Fruit fly (Drosophila melanogaster) whole organism, embryonic: ENCODE results near the gene Mrm2.

ENCODE experiments used
- Bgb ChIP-seq: fragments of 200-800 bp; sonication (Bioruptor generic); IDR thresholded peaks from 2 replicates; pipeline ENCODE4 v1.3.6; 2022; ENCODE audit warnings: missing biosample characterization, missing genetic modification characterization; ENCODE audit not compliant: partially characterized antibody
- CG10209 ChIP-seq: fragments of 200-800 bp; sonication (Bioruptor generic); optimal IDR thresholded peaks from 3 replicates; lab custom pipeline; 2017; ENCODE audit warnings: missing biosample characterization, mild to moderate bottlenecking, missing genetic modification characterization, missing genetic modification reagents
- CG10431 ChIP-seq: fragments of 200-800 bp; sonication (Bioruptor generic); optimal IDR thresholded peaks from 3 replicates; lab custom pipeline; 2018; ENCODE audit warnings: missing biosample characterization, mild to moderate bottlenecking, missing genetic modification characterization
- CG11504 ChIP-seq: fragments of 200-800 bp; sonication (Bioruptor generic); optimal IDR thresholded peaks from 3 replicates; lab custom pipeline; 2019; ENCODE audit warnings: missing biosample characterization, mild to moderate bottlenecking, missing genetic modification characterization, moderate library complexity
- CG12659 ChIP-seq: fragments of 200-800 bp; sonication (Bioruptor generic); optimal IDR thresholded peaks from 3 replicates; lab custom pipeline; 2017; ENCODE audit warnings: mild to moderate bottlenecking, missing biosample characterization, missing genetic modification reagents, missing genetic modification characterization
- CG12744 ChIP-seq: fragments of 200-800 bp; sonication (Bioruptor generic); optimal IDR thresholded peaks from 2 replicates; lab custom pipeline; 2016; ENCODE audit warnings: missing biosample characterization, missing genetic modification characterization
- CG14710 ChIP-seq: fragments of 200-800 bp; sonication (Bioruptor generic); optimal IDR thresholded peaks from 3 replicates; lab custom pipeline; 2019; ENCODE audit warnings: missing biosample characterization, mild to moderate bottlenecking, missing genetic modification characterization, moderate library complexity
- CG15073 ChIP-seq: fragments of 200-800 bp; sonication (Bioruptor generic); optimal IDR thresholded peaks from 2 replicates; lab custom pipeline; 2016; ENCODE audit warnings: missing biosample characterization, missing genetic modification characterization
- CG1529 ChIP-seq: fragments of 200-800 bp; sonication (Bioruptor generic); optimal IDR thresholded peaks from 3 replicates; lab custom pipeline; 2018; ENCODE audit warnings: missing biosample characterization, missing genetic modification characterization
- CG15514 ChIP-seq: fragments of 200-800 bp; sonication (Bioruptor generic); optimal IDR thresholded peaks from 3 replicates; lab custom pipeline; 2017; ENCODE audit warnings: missing biosample characterization, missing genetic modification characterization, mild to moderate bottlenecking, moderate library complexity, missing genetic modification reagents
- CG17328 ChIP-seq: fragments of 200-800 bp; sonication (Bioruptor generic); IDR thresholded peaks from 2 replicates; pipeline ENCODE4 v1.3.6; 2022; ENCODE audit warnings: missing biosample characterization, missing genetic modification characterization
- CG17912 ChIP-seq: fragments of 200-800 bp; sonication (Bioruptor generic); optimal IDR thresholded peaks from 2 replicates; lab custom pipeline; 2018; ENCODE audit warnings: missing biosample characterization, mild to moderate bottlenecking, missing genetic modification characterization
- CG18619 ChIP-seq: fragments of 200-800 bp; sonication (Bioruptor generic); optimal IDR thresholded peaks from 3 replicates; lab custom pipeline; 2017; ENCODE audit warnings: missing biosample characterization, mild to moderate bottlenecking, missing genetic modification characterization
- CG2199 ChIP-seq: fragments of 200-800 bp; sonication (Bioruptor generic); IDR thresholded peaks from 3 replicates; pipeline ENCODE4 v1.3.6; 2022; ENCODE audit warnings: missing biosample characterization, missing genetic modification characterization
- CG2678 ChIP-seq: fragments of 200-800 bp; sonication (Bioruptor generic); optimal IDR thresholded peaks from 3 replicates; lab custom pipeline; 2019; ENCODE audit warnings: missing biosample characterization, mild to moderate bottlenecking, missing genetic modification characterization, moderate library complexity
- CG30020 ChIP-seq: fragments of 200-800 bp; optimal IDR thresholded peaks from 2 replicates; lab custom pipeline; 2019; ENCODE audit warnings: missing biosample characterization, mild to moderate bottlenecking, missing genetic modification characterization, moderate library complexity
- CG3065 ChIP-seq: fragments of 200-800 bp; sonication (Bioruptor generic); optimal IDR thresholded peaks from 2 replicates; lab custom pipeline; 2016; ENCODE audit warnings: missing biosample characterization, missing genetic modification characterization
- CG4424 ChIP-seq: fragments of 200-800 bp; sonication (Bioruptor generic); optimal IDR thresholded peaks from 3 replicates; lab custom pipeline; 2016; ENCODE audit warnings: missing biosample characterization, missing genetic modification characterization
- CG6254 ChIP-seq: fragments of 200-800 bp; sonication (Bioruptor generic); optimal IDR thresholded peaks from 3 replicates; lab custom pipeline; 2017; ENCODE audit warnings: mild to moderate bottlenecking, missing biosample characterization, missing genetic modification reagents, missing genetic modification characterization
- CG7987 ChIP-seq: fragments of 200-800 bp; sonication (Bioruptor generic); optimal IDR thresholded peaks from 2 replicates; lab custom pipeline; 2018; ENCODE audit warnings: missing biosample characterization, mild to moderate bottlenecking, missing genetic modification characterization, moderate library complexity
- CG9609 ChIP-seq: fragments of 200-800 bp; sonication (Bioruptor generic); optimal IDR thresholded peaks from 3 replicates; lab custom pipeline; 2016; ENCODE audit warnings: missing biosample characterization, missing genetic modification characterization
- Chrac-16 ChIP-seq: fragments of 200-800 bp; sonication (Bioruptor generic); optimal IDR thresholded peaks from 3 replicates; lab custom pipeline; 2016; ENCODE audit warnings: missing biosample characterization, missing genetic modification characterization
- D19A ChIP-seq: fragments of 200-800 bp; optimal IDR thresholded peaks from 3 replicates; lab custom pipeline; 2019; ENCODE audit warnings: missing biosample characterization, mild to moderate bottlenecking, missing genetic modification characterization, moderate library complexity
- Drgx ChIP-seq: fragments of 200-800 bp; sonication (Bioruptor generic); IDR thresholded peaks from 2 replicates; pipeline ENCODE4 v1.3.6; 2022; ENCODE audit warnings: missing biosample characterization, missing genetic modification characterization
- Eip74EF ChIP-seq, 2 experiments: fragments of 200-800 bp in 1 of 2; fragments of >200 bp in 1 of 2; sonication (Bioruptor generic) in 1 of 2; optimal IDR thresholded peaks; 2 replicates each; lab custom pipeline; 2017 to 2019; ENCODE audit warnings: missing biosample characterization in 2 of 2, missing genetic modification characterization in 2 of 2, mild to moderate bottlenecking in 1 of 2, moderate library complexity in 1 of 2
- Ets65A ChIP-seq: fragments of 200-800 bp; sonication (Bioruptor generic); peaks from one replicate; lab custom pipeline; 2016; ENCODE audit warnings: missing biosample characterization, missing genetic modification characterization
- Hmx ChIP-seq: fragments of 200-800 bp; sonication (Bioruptor generic); optimal IDR thresholded peaks from 2 replicates; lab custom pipeline; 2016; ENCODE audit warnings: missing biosample characterization, missing genetic modification characterization
- Ptx1 ChIP-seq: fragments of 200-800 bp; sonication (Bioruptor generic); IDR thresholded peaks from 2 replicates; pipeline ENCODE4 v1.3.6; 2022; ENCODE audit warnings: missing biosample characterization, missing genetic modification characterization
- Sin3A ChIP-seq: fragments of >200 bp; optimal IDR thresholded peaks from 2 replicates; lab custom pipeline; 2018
- bbx ChIP-seq: fragments of 200-800 bp; sonication (Bioruptor generic); IDR thresholded peaks from 2 replicates; pipeline ENCODE4 v1.3.6; 2022; ENCODE audit warnings: missing biosample characterization, missing genetic modification characterization; ENCODE audit not compliant: partially characterized antibody
- chif ChIP-seq, 2 experiments: fragments of 200-800 bp; sonication (Bioruptor generic); optimal IDR thresholded peaks; 3 replicates each; lab custom pipeline; 2016; ENCODE audit warnings: missing biosample characterization in 2 of 2, missing genetic modification characterization in 2 of 2
- dmrt11E ChIP-seq: fragments of 200-800 bp; sonication (Bioruptor generic); optimal IDR thresholded peaks from 3 replicates; lab custom pipeline; 2018; ENCODE audit warnings: missing biosample characterization, mild to moderate bottlenecking, missing genetic modification characterization, moderate library complexity
- gce ChIP-seq: fragments of 200-800 bp; sonication (Bioruptor generic); IDR thresholded peaks from 3 replicates; pipeline ENCODE4 v1.3.6; 2022; ENCODE audit warnings: missing biosample characterization, missing genetic modification characterization
- gcm ChIP-seq: fragments of 200-800 bp; sonication (Bioruptor generic); optimal IDR thresholded peaks from 2 replicates; lab custom pipeline; 2019; ENCODE audit warnings: missing biosample characterization, mild to moderate bottlenecking, missing genetic modification characterization, moderate library complexity
- kay ChIP-seq: fragments of 200-800 bp; sonication (Bioruptor generic); optimal IDR thresholded peaks from 2 replicates; lab custom pipeline; 2016; ENCODE audit warnings: missing biosample characterization, missing genetic modification characterization
- ken ChIP-seq: fragments of 200-800 bp; sonication (Bioruptor generic); IDR thresholded peaks from 3 replicates; pipeline ENCODE4 v1.3.6; 2022; ENCODE audit warnings: missing biosample characterization, missing genetic modification characterization
- maf-S ChIP-seq: fragments of 200-800 bp; sonication (Bioruptor generic); optimal IDR thresholded peaks from 2 replicates; lab custom pipeline; 2016; ENCODE audit warnings: missing biosample characterization, missing genetic modification characterization
- rib ChIP-seq: fragments of 200-800 bp; sonication (Bioruptor generic); IDR thresholded peaks from 2 replicates; pipeline ENCODE4 v1.3.6; 2022; ENCODE audit warnings: missing biosample characterization, missing genetic modification characterization
- run ChIP-seq: fragments of 200-800 bp; sonication (Bioruptor generic); optimal IDR thresholded peaks from 3 replicates; lab custom pipeline; 2018; ENCODE audit warnings: missing biosample characterization, mild to moderate bottlenecking, missing genetic modification characterization
- schlank ChIP-seq: fragments of 200-800 bp; sonication (Bioruptor generic); optimal IDR thresholded peaks from 2 replicates; lab custom pipeline; 2018; ENCODE audit warnings: missing biosample characterization, mild to moderate bottlenecking, missing genetic modification characterization
- shn ChIP-seq: fragments of 200-800 bp; sonication (Bioruptor generic); optimal IDR thresholded peaks from 3 replicates; lab custom pipeline; 2016; ENCODE audit warnings: missing biosample characterization, missing genetic modification characterization
- sima ChIP-seq: fragments of 200-800 bp; sonication (Bioruptor generic); optimal IDR thresholded peaks from 2 replicates; lab custom pipeline; 2016; ENCODE audit warnings: missing biosample characterization, missing genetic modification characterization
- slou ChIP-seq: fragments of 200-800 bp; sonication (Bioruptor generic); optimal IDR thresholded peaks from 3 replicates; lab custom pipeline; 2016; ENCODE audit warnings: missing biosample characterization, missing genetic modification characterization
- sr ChIP-seq: fragments of 200-800 bp; sonication (Bioruptor generic); IDR thresholded peaks from 3 replicates; pipeline ENCODE4 v1.3.6; 2022; ENCODE audit warnings: missing biosample characterization, missing genetic modification characterization
- ssp ChIP-seq: fragments of 200-800 bp; sonication (Bioruptor generic); IDR thresholded peaks from 2 replicates; pipeline ENCODE4 v1.3.6; 2022; ENCODE audit warnings: missing biosample characterization, missing genetic modification characterization
- stc ChIP-seq: fragments of 200-800 bp; sonication (Bioruptor generic); IDR thresholded peaks from 2 replicates; pipeline ENCODE4 v1.3.6; 2022; ENCODE audit warnings: missing biosample characterization, missing genetic modification characterization
- twi ChIP-seq: fragments of 200-800 bp; optimal IDR thresholded peaks from 2 replicates; lab custom pipeline; 2019; ENCODE audit warnings: missing biosample characterization, mild to moderate bottlenecking, missing genetic modification characterization, moderate library complexity
- tx ChIP-seq: fragments of 200-800 bp; sonication (Bioruptor generic); optimal IDR thresholded peaks from 2 replicates; lab custom pipeline; 2016; ENCODE audit warnings: missing biosample characterization, missing genetic modification characterization
- vvl ChIP-seq: fragments of 200-800 bp; sonication (Bioruptor generic); IDR thresholded peaks from 2 replicates; pipeline ENCODE4 v1.3.6; 2022; ENCODE audit warnings: missing biosample characterization, missing genetic modification characterization
- z ChIP-seq: fragments of 200-800 bp; sonication (Bioruptor generic); IDR thresholded peaks from 3 replicates; pipeline ENCODE4 v1.3.6; 2022; ENCODE audit warnings: missing biosample characterization, missing genetic modification characterization
- zf30C ChIP-seq: fragments of 200-800 bp; sonication (Bioruptor generic); optimal IDR thresholded peaks from 3 replicates; lab custom pipeline; 2018; ENCODE audit warnings: missing biosample characterization, mild to moderate bottlenecking, missing genetic modification characterization

Gene Mrm2

dm6 chr3R:19847591-19848256 lies 13.7 kb upstream of the Mrm2 start (continued):
- TF ChIP-seq twi (tag; lab: Kevin White, UChicago) (peak; percentile 18), CG10431 (GFP tag; lab: Kevin White, UChicago) (peak; percentile 42), gce (peak; percentile 74; the same call in 2 of the 3 replicates), CG7987 (peak; percentile 65), CG1529 (GFP tag; lab: Kevin White, UChicago) (peak; percentile 38), CG12659 (no peak), sima (GFP tag; lab: Kevin White, UChicago) (no peak), z (GFP tag; lab: Robert Waterston, UW) (peak; percentile 64; the same call in 2 of the 3 replicates), shn (GFP tag; lab: Kevin White, UChicago) (peak; percentile 26), CG18619 (GFP tag; lab: Kevin White, UChicago) (peak; percentile 4), CG2678 (no peak), Eip74EF (GFP tag; optimal IDR thresholded peaks at IDR 0.05; lab: Kevin White, UChicago) (peak in 1 of 2 experiments; percentile 6), CG17912 (GFP tag; lab: Kevin White, UChicago) (peak; percentile 71), bbx (GFP tag; lab: Robert Waterston, UW) (no peak), CG10209 (peak; percentile 65), CG12744 (peak; percentile 23), schlank (tag; lab: Kevin White, UChicago) (peak; percentile 33), CG14710 (tag; lab: Kevin White, UChicago) (peak; percentile 16), gcm (GFP tag; lab: Kevin White, UChicago) (peak; percentile 55), D19A (peak; percentile 79), slou (GFP tag; lab: Kevin White, UChicago) (no peak), vvl (GFP tag; lab: Robert Waterston, UW) (peak; percentile 69), CG2199 (no peak), rib (GFP tag; lab: Robert Waterston, UW) (no peak), zf30C (GFP tag; lab: Kevin White, UChicago) (no peak), Drgx (no peak), dmrt11E (tag; lab: Kevin White, UChicago) (peak; percentile 53), Bgb (no peak), CG11504 (no peak), CG17328 (peak; percentile 22; the same call in 1 of the 2 replicates), CG9609 (GFP tag; lab: Kevin White, UChicago) (no peak), Hmx (GFP tag; lab: Kevin White, UChicago) (no peak), ken (GFP tag; lab: Robert Waterston, UW) (no peak), stc (GFP tag; lab: Robert Waterston, UW) (peak; percentile 70), chif (GFP tag; optimal IDR thresholded peaks at IDR 0.05; lab: Kevin White, UChicago) (no peak), Sin3A (lab: Kevin White, UChicago) (no peak), sr (GFP tag; lab: Robert Waterston, UW) (peak; percentile 20; the same call in 1 of the 3 replicates), CG15514 (no peak), maf-S (GFP tag; lab: Kevin White, UChicago) (no peak), Ets65A (no peak), CG15073 (GFP tag; lab: Kevin White, UChicago) (no peak), Chrac-16 (no peak), CG30020 (no peak), tx (GFP tag; lab: Kevin White, UChicago) (no peak), kay (GFP tag; lab: Kevin White, UChicago) (no peak), CG6254 (GFP tag; lab: Kevin White, UChicago) (no peak), Ptx1 (no peak), CG4424 (GFP tag; lab: Kevin White, UChicago) (peak; percentile 1), CG3065 (GFP tag; lab: Kevin White, UChicago) (no peak), ssp (GFP tag; lab: Robert Waterston, UW) (no peak), run (tag; lab: Kevin White, UChicago) (peak; percentile 51)
